Fruit fly (Drosophila melanogaster): ENCODE results near the gene vri.

Gene vri

DNA sequence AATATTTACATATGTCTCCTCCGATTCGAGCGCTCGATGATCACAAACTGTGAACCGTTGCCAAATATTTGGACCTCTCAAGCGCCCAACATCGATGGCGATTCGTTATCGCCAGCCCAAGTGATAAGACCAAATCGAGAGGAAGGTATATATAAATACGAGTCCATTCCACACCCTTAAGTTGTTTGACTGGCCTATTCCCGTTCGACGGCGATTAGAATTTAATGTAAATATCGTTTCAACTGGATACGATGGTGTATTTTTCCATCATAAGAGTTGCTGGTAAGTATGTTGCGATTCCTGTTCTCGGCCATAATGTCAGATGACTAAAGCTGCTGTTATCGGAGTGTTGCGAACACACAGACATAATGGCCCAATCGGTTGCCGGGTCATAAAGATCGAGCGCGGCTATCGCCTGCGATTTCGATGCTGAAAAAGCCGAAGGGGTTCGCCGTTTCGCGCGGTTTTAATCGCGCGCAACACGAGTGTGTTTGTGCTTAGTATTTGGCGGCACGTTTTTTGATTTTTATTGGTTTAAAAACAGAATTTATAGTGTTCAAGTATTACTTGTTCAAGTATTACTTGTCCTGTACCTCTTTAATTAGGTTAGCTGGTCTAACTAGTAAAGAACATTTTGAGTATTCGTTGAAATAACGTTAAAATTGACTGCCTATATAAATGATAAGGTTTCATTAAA lies 49.4 kb downstream of the vri start, which contains the start of gene fusl (continued):
- TF ChIP-seq CG9727 (GFP tag; optimal IDR thresholded peaks at IDR 0.05) (no peak), Kr (GFP tag; optimal IDR thresholded peaks at IDR 0.05) (no peak), Fer2 (tag; optimal IDR thresholded peaks at IDR 0.05) (no peak), CG15011 (GFP tag; optimal IDR thresholded peaks at IDR 0.05) (no peak), Pdp1 (GFP tag; optimal IDR thresholded peaks at IDR 0.05) (peak in 1 of 2 experiments; percentile 30), CG5180 (GFP tag; optimal IDR thresholded peaks at IDR 0.05) (peak; percentile 8), bsh (GFP tag; optimal IDR thresholded peaks at IDR 0.05) (peak in 1 of 2 experiments; percentile 18), mirr (GFP tag; optimal IDR thresholded peaks at IDR 0.05) (no peak), Hr78 (GFP tag; optimal IDR thresholded peaks at IDR 0.05) (peak in 1 of 2 experiments; percentile 41), NFAT (GFP tag; IDR thresholded peaks at IDR 0.05) (peak; percentile 13; the same call in 1 of the 2 replicates)

- TF ChIP-seq sc (optimal IDR thresholded peaks at IDR 0.05) (no peak), sc (GFP tag; optimal IDR thresholded peaks at IDR 0.05) (peak; percentile 48), az2 (GFP tag; optimal IDR thresholded peaks at IDR 0.05) (no peak), Gsc (GFP tag; IDR thresholded peaks at IDR 0.05) (no peak), sob (GFP tag; IDR thresholded peaks at IDR 0.05) (no peak), mam (GFP tag; optimal IDR thresholded peaks at IDR 0.05) (no peak), Optix (GFP tag; IDR thresholded peaks at IDR 0.05) (no peak), CG6813 (GFP tag; optimal IDR thresholded peaks at IDR 0.05) (peak; percentile 15), twi (tag; optimal IDR thresholded peaks at IDR 0.05) (no peak), CG10979 (tag; optimal IDR thresholded peaks at IDR 0.05) (no peak), sd (tag; optimal IDR thresholded peaks at IDR 0.05) (no peak), CkIIα-i1 (GFP tag; IDR thresholded peaks at IDR 0.05) (no peak), Spps (tag; optimal IDR thresholded peaks at IDR 0.05) (peak; percentile 42), run (tag; optimal IDR thresholded peaks at IDR 0.05) (no peak), CG34376 (GFP tag; optimal IDR thresholded peaks at IDR 0.05) (no peak), CG15269 (tag; optimal IDR thresholded peaks at IDR 0.05) (no peak), CG13894 (tag; optimal IDR thresholded peaks at IDR 0.05) (no peak), lola (GFP tag; optimal IDR thresholded peaks at IDR 0.05) (peak in 1 of 3 experiments; percentile 14), slbo (GFP tag; IDR thresholded peaks at IDR 0.05) (no peak), CG18476 (GFP tag; optimal IDR thresholded peaks at IDR 0.05) (no peak), CG17359 (tag; optimal IDR thresholded peaks at IDR 0.05) (peak; percentile 71), emc (GFP tag; optimal IDR thresholded peaks at IDR 0.05) (no peak), CG1529 (GFP tag; optimal IDR thresholded peaks at IDR 0.05) (peak; percentile 19), CG7839 (tag; optimal IDR thresholded peaks at IDR 0.05) (no peak), ab (GFP tag; optimal IDR thresholded peaks at IDR 0.05) (no peak), ci (GFP tag; IDR thresholded peaks at IDR 0.05) (0 out of 3 replicates have a peak, but pooled peaks have one; percentile 49), CG7271 (tag; optimal IDR thresholded peaks at IDR 0.05) (peak; percentile 15), ash1 (GFP tag; optimal IDR thresholded peaks at IDR 0.05) (no peak), crp (GFP tag; optimal IDR thresholded peaks at IDR 0.05) (no peak), CG13296 (GFP tag; optimal IDR thresholded peaks at IDR 0.05) (no peak), CG18262 (tag; optimal IDR thresholded peaks at IDR 0.05) (peak; percentile 24), zen (tag; optimal IDR thresholded peaks at IDR 0.05) (no peak), Xrp1 (GFP tag; IDR thresholded peaks at IDR 0.05) (peak; percentile 35; the same call in 1 of the 2 replicates), scrt (GFP tag; optimal IDR thresholded peaks at IDR 0.05) (no peak), tx (GFP tag; optimal IDR thresholded peaks at IDR 0.05) (no peak), CG14710 (tag; optimal IDR thresholded peaks at IDR 0.05) (peak; percentile 12), CG2678 (tag; optimal IDR thresholded peaks at IDR 0.05) (peak; percentile 25), Med (GFP tag) (peak; percentile 57)
These were observed 49.9 kb downstream of the vri start for dm6 chr2L:5338721-5339036.

All from whole organism, embryonic.